Worm (Caenorhabditis elegans): ENCODE measurements around the gene W05B10.6.

Gene W05B10.6

DNA sequence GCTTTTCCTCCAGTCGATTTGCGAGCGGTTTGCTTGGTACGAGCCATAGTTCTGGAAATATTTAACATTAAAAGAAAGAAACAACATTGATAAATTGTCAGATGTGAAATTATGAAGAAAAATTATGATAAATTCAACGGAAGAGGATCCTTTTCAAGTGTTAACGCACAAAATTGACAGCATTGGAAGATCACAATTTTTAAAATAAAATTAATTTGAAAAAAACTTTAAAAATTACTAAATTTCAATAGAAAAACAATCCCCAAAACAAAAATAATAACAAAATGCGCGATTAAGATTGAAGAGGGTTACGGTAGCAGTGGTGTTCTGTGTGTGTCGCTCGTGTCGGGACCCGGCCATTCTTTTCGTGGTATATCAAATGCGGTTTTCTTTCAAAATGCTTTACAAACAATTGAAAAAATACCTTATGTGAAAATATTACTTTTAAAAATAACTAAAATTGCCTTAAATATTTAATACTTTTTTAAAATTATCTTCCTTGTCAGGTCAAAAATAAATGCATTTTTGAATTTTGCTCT lies 2.3 kb upstream of the W05B10.6 start, which contains the start of gene his-74:
TSS of gene his-74 (minus strand) at position 51 of the 539 bp plus-strand sequence.
- TF ChIP-seq unc-62 (GFP tag; optimal IDR thresholded peaks at IDR 0.05): no peak

DNA sequence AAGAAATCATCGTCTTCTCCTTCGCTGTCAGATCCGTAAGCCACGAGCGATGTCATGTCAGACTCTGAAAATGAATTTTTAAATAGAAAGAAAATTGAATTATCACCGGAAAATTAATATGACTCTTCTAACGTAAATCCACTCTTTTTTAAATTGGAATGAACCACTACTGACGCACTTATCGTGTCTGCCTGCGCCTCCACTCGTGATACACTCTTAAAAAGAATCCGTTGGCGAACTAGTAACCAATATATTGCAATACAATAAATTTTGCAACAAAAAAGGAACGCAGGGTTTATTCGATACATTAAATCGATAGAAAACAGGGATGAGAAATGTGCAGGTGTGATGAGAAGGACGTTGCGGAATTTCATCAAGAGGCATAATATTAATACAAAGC lies 1.4 kb upstream of the W05B10.6 start, which contains the start of gene ccch-3:
TSS of gene ccch-3 (minus strand) at position 262 of the 400 bp plus-strand sequence.
- no peak for TF ChIP-seq unc-62 (GFP tag; optimal IDR thresholded peaks at IDR 0.05)

DNA sequence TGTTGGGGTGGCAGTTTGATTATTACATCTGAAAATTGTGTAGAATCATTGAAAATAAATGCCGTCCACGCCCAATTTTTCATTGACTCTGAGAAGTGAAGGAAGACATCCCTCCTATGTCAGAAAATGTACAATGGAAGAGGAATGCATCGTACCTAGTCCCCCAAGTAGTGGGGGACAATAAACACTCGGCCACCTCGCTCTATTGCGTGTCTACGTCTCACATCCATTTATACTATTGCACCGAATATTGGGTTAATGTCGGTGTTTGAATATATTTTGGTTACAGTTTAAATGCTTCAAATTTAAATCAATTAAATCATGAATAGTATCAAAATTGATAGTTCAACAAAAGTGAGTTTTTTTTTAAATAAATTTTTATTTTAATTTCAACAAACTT lies 8.4 kb downstream of the W05B10.6 start, which contains the start of gene lin-25:
TSS of gene lin-25 (plus strand) at position 290 of the 400 bp plus-strand sequence.
- TF ChIP-seq unc-62 (GFP tag; optimal IDR thresholded peaks at IDR 0.05): no peak

- no peak for TF ChIP-seq unc-62 (GFP tag; optimal IDR thresholded peaks at IDR 0.05)
Measured at ce11 chrV:12649213-12649612, 8.8 kb downstream of the W05B10.6 start, which contains the start of gene gpa-9. Gene gpa-9 (minus strand): TSS chrV:12649313.

DNA sequence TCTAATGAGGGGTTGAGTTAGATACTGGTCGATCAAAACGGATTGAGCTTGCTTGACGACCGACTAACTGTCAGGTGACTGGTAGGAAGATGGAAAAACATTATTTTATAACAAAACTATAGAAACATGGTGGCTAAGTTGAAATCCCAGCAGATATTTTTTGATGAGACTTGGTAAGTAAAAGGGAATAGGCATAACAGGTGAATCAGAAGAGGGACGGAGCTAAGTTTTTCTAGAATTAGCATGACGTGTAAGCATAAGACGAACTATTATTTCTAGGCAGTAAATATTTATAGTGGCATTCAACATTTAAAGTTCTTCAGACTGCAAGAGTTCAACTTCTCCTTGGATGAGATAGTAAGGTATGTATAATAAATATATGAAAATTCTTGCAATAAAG lies 13.5 kb downstream of the W05B10.6 start, which contains the start of gene F56H9.8:
TSS of gene F56H9.8 (plus strand) at position 301 of the 400 bp plus-strand sequence.
- TF ChIP-seq unc-62 (GFP tag; optimal IDR thresholded peaks at IDR 0.05): no peak

- no peak for TF ChIP-seq unc-62 (GFP tag; optimal IDR thresholded peaks at IDR 0.05)
Measured at ce11 chrV:12640384-12640783, 17.7 kb downstream of the W05B10.6 start, which contains the start of gene gpa-8. Gene gpa-8 (minus strand): TSS chrV:12640484.

ce11 chrV:12637764-12638502 lies 20.1 kb downstream of the W05B10.6 start:
- no peak for TF ChIP-seq unc-62 (GFP tag; optimal IDR thresholded peaks at IDR 0.05)

- no peak for TF ChIP-seq unc-62 (GFP tag; optimal IDR thresholded peaks at IDR 0.05)
Measured at ce11 chrV:12637238-12637690, 20.8 kb downstream of the W05B10.6 start, which contains the start of gene F56H9.2. Gene F56H9.2 (plus strand): TSS chrV:12637663.

ce11 chrV:12636248-12636647 lies 21.8 kb downstream of the W05B10.6 start:
- TF ChIP-seq unc-62 (GFP tag; optimal IDR thresholded peaks at IDR 0.05): no peak

DNA sequence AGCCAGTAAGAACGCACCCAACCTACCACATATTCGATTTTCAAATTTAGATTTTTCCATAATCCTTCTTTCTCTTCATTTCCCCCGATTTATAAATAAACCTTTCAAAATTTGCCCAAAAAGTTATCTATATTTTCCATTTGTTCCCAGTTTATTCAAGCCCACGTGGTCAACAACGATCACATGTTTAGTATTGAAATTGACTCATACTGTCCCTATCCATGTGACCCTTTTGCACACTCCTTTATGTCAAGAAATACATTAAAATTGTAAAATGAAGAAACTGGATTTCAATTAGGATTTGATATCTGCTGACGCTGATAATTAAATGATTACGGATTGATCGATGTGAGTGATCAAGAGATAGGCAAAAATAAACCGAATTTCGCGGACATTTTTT lies 22.8 kb downstream of the W05B10.6 start:
- no peak for TF ChIP-seq unc-62 (GFP tag; optimal IDR thresholded peaks at IDR 0.05)

ce11 chrV:12634746-12635145 lies 23.3 kb downstream of the W05B10.6 start:
- no peak for TF ChIP-seq unc-62 (GFP tag; optimal IDR thresholded peaks at IDR 0.05)

- no peak for TF ChIP-seq unc-62 (GFP tag; optimal IDR thresholded peaks at IDR 0.05)
Measured at ce11 chrV:12634050-12634449, 24.0 kb downstream of the W05B10.6 start.

- no peak for TF ChIP-seq unc-62 (GFP tag; optimal IDR thresholded peaks at IDR 0.05)
Measured at ce11 chrV:12633046-12633445, 25.0 kb downstream of the W05B10.6 start.

ce11 chrV:12632048-12632447 lies 26.0 kb downstream of the W05B10.6 start, which contains the start of gene srx-113:
Gene srx-113 (minus strand): TSS chrV:12632148.
- TF ChIP-seq unc-62 (GFP tag; optimal IDR thresholded peaks at IDR 0.05): no peak

- TF ChIP-seq unc-62 (GFP tag; optimal IDR thresholded peaks at IDR 0.05): no peak
Measured at ce11 chrV:12629743-12630142, 28.3 kb downstream of the W05B10.6 start, which contains the start of gene F56H9.6. Gene F56H9.6 (minus strand): TSS chrV:12629843.

DNA sequence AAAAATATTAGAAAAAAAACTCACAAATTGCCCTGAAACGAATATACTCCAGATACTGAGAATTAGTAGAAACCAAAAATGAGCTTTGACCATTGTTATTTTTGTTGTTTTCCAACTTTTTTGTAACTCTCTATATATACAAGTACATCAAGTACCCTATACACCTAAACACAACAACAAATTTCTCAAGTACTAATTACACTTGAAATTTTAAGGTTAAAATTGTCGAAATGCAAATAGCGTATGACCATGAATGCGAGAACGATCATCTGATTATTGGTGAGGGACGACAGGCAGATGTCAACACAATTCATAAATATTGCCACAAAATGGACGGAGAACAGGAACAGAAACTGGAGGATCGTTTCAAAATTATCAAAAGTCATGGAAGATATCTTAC lies 33.7 kb downstream of the W05B10.6 start, which contains the start of gene F56H9.9:
TSS of gene F56H9.9 (minus strand) at position 101 of the 400 bp plus-strand sequence.
- TF ChIP-seq unc-62 (GFP tag; optimal IDR thresholded peaks at IDR 0.05): no peak

All from whole organism, dauer.